1 fruit fly cellular context compared by ENCODE assay signal in genomic region chr2L:3100812-3101211, dm6.
TF ChIP-seq lines count a peak whose summit lies in the region.

No protein-coding gene starts in this region.

TF ChIP-seq in whole organism, embryonic, 481 proteins besides CTCF, POLR2A, EP300 and RAD21 (continued from another document and continues in another):
- TF ChIP-seq CG34422 (GFP tag; IDR thresholded peaks at IDR 0.05; lab: Robert Waterston, UW): peak; percentile 50; the same call in 1 of the 3 replicates
- TF ChIP-seq Camta (GFP tag; optimal IDR thresholded peaks at IDR 0.05; lab: Kevin White, UChicago): no peak
- peak; percentile 62 for TF ChIP-seq Hr3 (GFP tag; optimal IDR thresholded peaks at IDR 0.05; lab: Kevin White, UChicago)
- peak; percentile 35 for TF ChIP-seq grau (tag; optimal IDR thresholded peaks at IDR 0.05; lab: Kevin White, UChicago)
- peak; percentile 38 for TF ChIP-seq CG12659 (GFP tag; optimal IDR thresholded peaks at IDR 0.05; lab: Kevin White, UChicago)
- no peak for TF ChIP-seq HLH4C (GFP tag; IDR thresholded peaks at IDR 0.05; lab: Robert Waterston, UW; ENCODE audit: partially characterized antibody)
- peak; percentile 67 for TF ChIP-seq zfh1 (GFP tag; IDR thresholded peaks at IDR 0.05; lab: Robert Waterston, UW)
- no peak for TF ChIP-seq peb (GFP tag; IDR thresholded peaks at IDR 0.05; lab: Robert Waterston, UW)
- no peak for TF ChIP-seq CG13894 (tag; optimal IDR thresholded peaks at IDR 0.05; lab: Kevin White, UChicago)
- TF ChIP-seq chinmo (GFP tag; IDR thresholded peaks at IDR 0.05; lab: Robert Waterston, UW; ENCODE audit: partially characterized antibody): no peak
- peak; percentile 32 for TF ChIP-seq CG18599 (GFP tag; optimal IDR thresholded peaks at IDR 0.05; lab: Kevin White, UChicago)
- TF ChIP-seq Ssrp (tag; optimal IDR thresholded peaks at IDR 0.05; lab: Kevin White, UChicago): peak; percentile 46
- TF ChIP-seq CG5180 (GFP tag; optimal IDR thresholded peaks at IDR 0.05; lab: Kevin White, UChicago): no peak
- TF ChIP-seq CG2678 (tag; optimal IDR thresholded peaks at IDR 0.05; lab: Kevin White, UChicago): peak; percentile 57
- TF ChIP-seq tgo (GFP tag; IDR thresholded peaks at IDR 0.05; lab: Robert Waterston, UW): peak; percentile 50; the same call in 2 of the 3 replicates
- TF ChIP-seq Xbp1 (GFP tag; optimal IDR thresholded peaks at IDR 0.05; lab: Kevin White, UChicago): peak; percentile 55
- TF ChIP-seq Dad (GFP tag; optimal IDR thresholded peaks at IDR 0.05; lab: Kevin White, UChicago): peak; percentile 12
- TF ChIP-seq CG7372 (GFP tag; IDR thresholded peaks at IDR 0.05; lab: Robert Waterston, UW): 0 out of 2 replicates have a peak, but pooled peaks have one; percentile 9
- peak; percentile 40; the same call in 2 of the 3 replicates for TF ChIP-seq croc (GFP tag; conservative IDR thresholded peaks at IDR 0.05; lab: Robert Waterston, UW)
- TF ChIP-seq sqz (GFP tag; optimal IDR thresholded peaks at IDR 0.05; lab: Kevin White, UChicago): peak; percentile 4
- no peak for TF ChIP-seq oc (tag; optimal IDR thresholded peaks at IDR 0.05; lab: Kevin White, UChicago)
- TF ChIP-seq CG11695 (GFP tag; IDR thresholded peaks at IDR 0.05; lab: Robert Waterston, UW): no peak; the same call in 2 of the 3 replicates
- no peak for TF ChIP-seq Bteb2 (GFP tag; optimal IDR thresholded peaks at IDR 0.05; lab: Kevin White, UChicago)
- TF ChIP-seq h (optimal IDR thresholded peaks at IDR 0.05; lab: Kevin White, UChicago): no peak
- TF ChIP-seq Gsc (GFP tag; IDR thresholded peaks at IDR 0.05; lab: Robert Waterston, UW): no peak
- TF ChIP-seq fd102C (GFP tag; optimal IDR thresholded peaks at IDR 0.05; lab: Kevin White, UChicago): no peak
- no peak for TF ChIP-seq maf-S (GFP tag; optimal IDR thresholded peaks at IDR 0.05; lab: Kevin White, UChicago)
- peak; percentile 8 to 26 for TF ChIP-seq dpn (GFP tag; optimal IDR thresholded peaks at IDR 0.05; lab: Kevin White, UChicago)
- peak; percentile 7 for TF ChIP-seq CG8944 (GFP tag; optimal IDR thresholded peaks at IDR 0.05; lab: Kevin White, UChicago)
- peak; percentile 65; the same call in 1 of the 2 replicates for TF ChIP-seq wor (GFP tag; IDR thresholded peaks at IDR 0.05; lab: Robert Waterston, UW)
- peak; percentile 22 for TF ChIP-seq CG2875 (GFP tag; optimal IDR thresholded peaks at IDR 0.05; lab: Kevin White, UChicago)
- TF ChIP-seq Bgb (GFP tag; IDR thresholded peaks at IDR 0.05; lab: Robert Waterston, UW; ENCODE audit: partially characterized antibody): no peak
- TF ChIP-seq Kr (GFP tag; optimal IDR thresholded peaks at IDR 0.05; lab: Kevin White, UChicago): no peak
- peak; percentile 44 for TF ChIP-seq CG2712 (tag; optimal IDR thresholded peaks at IDR 0.05; lab: Kevin White, UChicago)
- TF ChIP-seq CG17612 (GFP tag; IDR thresholded peaks at IDR 0.05; lab: Robert Waterston, UW): no peak
- no peak for TF ChIP-seq sens-2 (GFP tag; IDR thresholded peaks at IDR 0.05; lab: Robert Waterston, UW)
- 0 out of 2 replicates have a peak, but pooled peaks have one; percentile 26 for TF ChIP-seq CG4730 (GFP tag; IDR thresholded peaks at IDR 0.05; lab: Robert Waterston, UW)
- no peak for TF ChIP-seq trem (tag; optimal IDR thresholded peaks at IDR 0.05; lab: Kevin White, UChicago)
- TF ChIP-seq bab2 (GFP tag; optimal IDR thresholded peaks at IDR 0.05; lab: Kevin White, UChicago): peak; percentile 11
- peak; percentile 66 for TF ChIP-seq HLH3B (GFP tag; IDR thresholded peaks at IDR 0.05; lab: Robert Waterston, UW)
- TF ChIP-seq Dll (GFP tag; IDR thresholded peaks at IDR 0.05; lab: Robert Waterston, UW; ENCODE audit: partially characterized antibody): no peak
- no peak for TF ChIP-seq insv (GFP tag; optimal IDR thresholded peaks at IDR 0.05; lab: Kevin White, UChicago)
- TF ChIP-seq CG9876 (GFP tag; optimal IDR thresholded peaks at IDR 0.05; lab: Kevin White, UChicago): no peak
- peak; percentile 72 for TF ChIP-seq ci (GFP tag; IDR thresholded peaks at IDR 0.05; lab: Robert Waterston, UW)
- peak; percentile 44; the same call in 1 of the 2 replicates for TF ChIP-seq ap (GFP tag; IDR thresholded peaks at IDR 0.05; lab: Robert Waterston, UW)
- TF ChIP-seq CG42726 (GFP tag; IDR thresholded peaks at IDR 0.05; lab: Robert Waterston, UW; ENCODE audit: partially characterized antibody): no peak
- TF ChIP-seq sr (GFP tag; IDR thresholded peaks at IDR 0.05; lab: Robert Waterston, UW): 0 out of 3 replicates have a peak, but pooled peaks have one; percentile 31
- peak; percentile 43; the same call in 1 of the 3 replicates for TF ChIP-seq CG2889 (GFP tag; IDR thresholded peaks at IDR 0.05; lab: Robert Waterston, UW)
- TF ChIP-seq CG15696 (tag; optimal IDR thresholded peaks at IDR 0.05; lab: Kevin White, UChicago): no peak
- no peak for TF ChIP-seq HLHmδ (GFP tag; optimal IDR thresholded peaks at IDR 0.05; lab: Kevin White, UChicago)
- TF ChIP-seq Blimp-1 (GFP tag; optimal IDR thresholded peaks at IDR 0.05; lab: Kevin White, UChicago): peak; percentile 52
- TF ChIP-seq phol (tag; optimal IDR thresholded peaks at IDR 0.05; lab: Kevin White, UChicago): peak; percentile 48
- TF ChIP-seq gsb (GFP tag; IDR thresholded peaks at IDR 0.05; lab: Robert Waterston, UW): no peak
- TF ChIP-seq ssp (GFP tag; IDR thresholded peaks at IDR 0.05; lab: Robert Waterston, UW): 0 out of 2 replicates have a peak, but pooled peaks have one; percentile 19
- TF ChIP-seq ac (GFP tag; optimal IDR thresholded peaks at IDR 0.05; lab: Kevin White, UChicago): no peak
- TF ChIP-seq pb (GFP tag; optimal IDR thresholded peaks at IDR 0.05; lab: Kevin White, UChicago): no peak
- TF ChIP-seq Myb (GFP tag; optimal IDR thresholded peaks at IDR 0.05; lab: Kevin White, UChicago): no peak
- peak; percentile 47 for TF ChIP-seq ewg (GFP tag; optimal IDR thresholded peaks at IDR 0.05; lab: Kevin White, UChicago)
- TF ChIP-seq tin (GFP tag; optimal IDR thresholded peaks at IDR 0.05; lab: Kevin White, UChicago): no peak
- peak; percentile 28; the same call in 1 of the 2 replicates for TF ChIP-seq onecut (GFP tag; IDR thresholded peaks at IDR 0.05; lab: Robert Waterston, UW)
- TF ChIP-seq nerfin-1 (tag; optimal IDR thresholded peaks at IDR 0.05; lab: Kevin White, UChicago): peak; percentile 18
- TF ChIP-seq knrl (GFP tag; IDR thresholded peaks at IDR 0.05; lab: Robert Waterston, UW; ENCODE audit: partially characterized antibody): no peak
- no peak for TF ChIP-seq D (optimal IDR thresholded peaks at IDR 0.05; lab: Kevin White, UChicago)
- TF ChIP-seq D (GFP tag; optimal IDR thresholded peaks at IDR 0.05; lab: Kevin White, UChicago): peak; percentile 43
- TF ChIP-seq CG18262 (tag; optimal IDR thresholded peaks at IDR 0.05; lab: Kevin White, UChicago): peak; percentile 52
- no peak for TF ChIP-seq run (tag; optimal IDR thresholded peaks at IDR 0.05; lab: Kevin White, UChicago)
- TF ChIP-seq Sox100B (GFP tag; optimal IDR thresholded peaks at IDR 0.05; lab: Kevin White, UChicago): peak; percentile 48
- peak; percentile 40; the same call in 2 of the 4 replicates for TF ChIP-seq Gug (GFP tag; IDR thresholded peaks at IDR 0.05; lab: Robert Waterston, UW)
- TF ChIP-seq ase (GFP tag; IDR thresholded peaks at IDR 0.05; lab: Robert Waterston, UW): peak; percentile 57; the same call in 2 of the 3 replicates
- peak; percentile 40; the same call in 1 of the 2 replicates for TF ChIP-seq sob (GFP tag; IDR thresholded peaks at IDR 0.05; lab: Robert Waterston, UW)
- peak; percentile 59; the same call in 2 of the 3 replicates for TF ChIP-seq CG17361 (GFP tag; IDR thresholded peaks at IDR 0.05; lab: Robert Waterston, UW)
- no peak for TF ChIP-seq dmrt11E (tag; optimal IDR thresholded peaks at IDR 0.05; lab: Kevin White, UChicago)
- TF ChIP-seq slou (GFP tag; optimal IDR thresholded peaks at IDR 0.05; lab: Kevin White, UChicago): no peak
- no peak for TF ChIP-seq sim (GFP tag; IDR thresholded peaks at IDR 0.05; lab: Robert Waterston, UW)
- peak; percentile 75 for TF ChIP-seq row (GFP tag; IDR thresholded peaks at IDR 0.05; lab: Robert Waterston, UW)
- TF ChIP-seq MESR4 (GFP tag; optimal IDR thresholded peaks at IDR 0.05; lab: Kevin White, UChicago): no peak
- TF ChIP-seq BEAF-32 (GFP tag; optimal IDR thresholded peaks at IDR 0.05; lab: Kevin White, UChicago): no peak
- TF ChIP-seq Med (GFP tag; lab: Kevin White, UChicago): peak; percentile 82
- peak; percentile 58 for TF ChIP-seq CG11504 (tag; optimal IDR thresholded peaks at IDR 0.05; lab: Kevin White, UChicago)
- 0 out of 2 replicates have a peak, but pooled peaks have one; percentile 17 for TF ChIP-seq CG3847 (GFP tag; IDR thresholded peaks at IDR 0.05; lab: Robert Waterston, UW)
- no peak for TF ChIP-seq CG7271 (tag; optimal IDR thresholded peaks at IDR 0.05; lab: Kevin White, UChicago)
- no peak for TF ChIP-seq CG13123 (GFP tag; optimal IDR thresholded peaks at IDR 0.05; lab: Kevin White, UChicago)
- peak; percentile 40; the same call in 1 of the 2 replicates for TF ChIP-seq Rfx (GFP tag; IDR thresholded peaks at IDR 0.05; lab: Robert Waterston, UW)
- TF ChIP-seq CG9817 (tag; optimal IDR thresholded peaks at IDR 0.05; lab: Kevin White, UChicago): peak; percentile 17
- TF ChIP-seq CG4328 (GFP tag; optimal IDR thresholded peaks at IDR 0.05; lab: Kevin White, UChicago): peak; percentile 20
- TF ChIP-seq Doc2 (GFP tag; IDR thresholded peaks at IDR 0.05; lab: Robert Waterston, UW): 0 out of 2 replicates have a peak, but pooled peaks have one; percentile 20
- peak; percentile 37 for TF ChIP-seq CG12391 (tag; optimal IDR thresholded peaks at IDR 0.05; lab: Kevin White, UChicago)
- no peak for TF ChIP-seq prd (optimal IDR thresholded peaks at IDR 0.05; lab: Kevin White, UChicago)
- TF ChIP-seq prd (GFP tag; IDR thresholded peaks at IDR 0.05; lab: Robert Waterston, UW): peak; percentile 68
- no peak for TF ChIP-seq pan (optimal IDR thresholded peaks at IDR 0.05; lab: Kevin White, UChicago)
- TF ChIP-seq pan (GFP tag; optimal IDR thresholded peaks at IDR 0.05 in 1 of 2, IDR thresholded peaks at IDR 0.05 in 1 of 2): peak in 1 of 2 experiments; percentile 75
- TF ChIP-seq caup (GFP tag; optimal IDR thresholded peaks at IDR 0.05; lab: Kevin White, UChicago; ENCODE audit: severe bottlenecking): no peak
- TF ChIP-seq repo (GFP tag; optimal IDR thresholded peaks at IDR 0.05; lab: Kevin White, UChicago): no peak
- TF ChIP-seq vnd (GFP tag; IDR thresholded peaks at IDR 0.05; lab: Robert Waterston, UW; ENCODE audit: partially characterized antibody): no peak
- peak; percentile 47 for TF ChIP-seq unpg (GFP tag; optimal IDR thresholded peaks at IDR 0.05; lab: Kevin White, UChicago)
- peak; percentile 64 for TF ChIP-seq CG13424 (tag; optimal IDR thresholded peaks at IDR 0.05; lab: Kevin White, UChicago)
- no peak for TF ChIP-seq crol (GFP tag; IDR thresholded peaks at IDR 0.05; lab: Robert Waterston, UW)
- TF ChIP-seq btn (GFP tag; optimal IDR thresholded peaks at IDR 0.05; lab: Kevin White, UChicago): no peak
- TF ChIP-seq Antp (GFP tag; optimal IDR thresholded peaks at IDR 0.05; lab: Kevin White, UChicago): peak; percentile 12
- peak; percentile 65 for TF ChIP-seq sisA (GFP tag; IDR thresholded peaks at IDR 0.05; lab: Robert Waterston, UW)
- TF ChIP-seq CG8089 (GFP tag; optimal IDR thresholded peaks at IDR 0.05; lab: Kevin White, UChicago): peak; percentile 2
- TF ChIP-seq salm (tag; optimal IDR thresholded peaks at IDR 0.05; lab: Kevin White, UChicago): no peak
- no peak for TF ChIP-seq Neu2 (GFP tag; optimal IDR thresholded peaks at IDR 0.05; lab: Kevin White, UChicago; ENCODE audit: borderline replicate concordance)
- TF ChIP-seq C15 (GFP tag; IDR thresholded peaks at IDR 0.05; lab: Robert Waterston, UW): no peak
- peak; percentile 10 for TF ChIP-seq CG7786 (GFP tag; optimal IDR thresholded peaks at IDR 0.05; lab: Kevin White, UChicago)
- TF ChIP-seq CG12219 (GFP tag; optimal IDR thresholded peaks at IDR 0.05; lab: Kevin White, UChicago): peak; percentile 52
- TF ChIP-seq CG30431 (GFP tag; optimal IDR thresholded peaks at IDR 0.05; lab: Kevin White, UChicago): no peak
- TF ChIP-seq CG9437 (GFP tag; optimal IDR thresholded peaks at IDR 0.05; lab: Kevin White, UChicago): no peak
- no peak for TF ChIP-seq hb (GFP tag; IDR thresholded peaks at IDR 0.05; lab: Robert Waterston, UW; ENCODE audit: partially characterized antibody)
- peak; percentile 42 for TF ChIP-seq CG30403 (GFP tag; optimal IDR thresholded peaks at IDR 0.05; lab: Kevin White, UChicago)
- TF ChIP-seq seq (GFP tag; IDR thresholded peaks at IDR 0.05; lab: Robert Waterston, UW): peak; percentile 57
- no peak for TF ChIP-seq E2f2 (GFP tag; IDR thresholded peaks at IDR 0.05; lab: Robert Waterston, UW)
- no peak for TF ChIP-seq CG6813 (GFP tag; optimal IDR thresholded peaks at IDR 0.05; lab: Kevin White, UChicago)
- no peak for TF ChIP-seq CG11247 (GFP tag; IDR thresholded peaks at IDR 0.05; lab: Robert Waterston, UW)
- no peak for TF ChIP-seq Dp (GFP tag; optimal IDR thresholded peaks at IDR 0.05; lab: Kevin White, UChicago)
- TF ChIP-seq Fer1 (GFP tag; optimal IDR thresholded peaks at IDR 0.05; lab: Kevin White, UChicago): no peak
- peak; percentile 55; the same call in 1 of the 3 replicates for TF ChIP-seq CG11093 (GFP tag; IDR thresholded peaks at IDR 0.05; lab: Robert Waterston, UW)
- no peak for TF ChIP-seq hbn (GFP tag; IDR thresholded peaks at IDR 0.05; lab: Robert Waterston, UW; ENCODE audit: partially characterized antibody)
- peak; percentile 47 for TF ChIP-seq nmo (GFP tag; optimal IDR thresholded peaks at IDR 0.05; lab: Kevin White, UChicago)
- TF ChIP-seq Doc3 (GFP tag; IDR thresholded peaks at IDR 0.05; lab: Robert Waterston, UW; ENCODE audit: partially characterized antibody): no peak
- 0 out of 2 replicates have a peak, but pooled peaks have one; percentile 20 for TF ChIP-seq Lim3 (GFP tag; IDR thresholded peaks at IDR 0.05; lab: Robert Waterston, UW)
- no peak for TF ChIP-seq CG17912 (GFP tag; optimal IDR thresholded peaks at IDR 0.05; lab: Kevin White, UChicago)
- no peak for TF ChIP-seq CG15011 (GFP tag; optimal IDR thresholded peaks at IDR 0.05; lab: Kevin White, UChicago)
- TF ChIP-seq dati (GFP tag; IDR thresholded peaks at IDR 0.05; lab: Robert Waterston, UW): 0 out of 2 replicates have a peak, but pooled peaks have one; percentile 12
- TF ChIP-seq CG4424 (GFP tag; optimal IDR thresholded peaks at IDR 0.05; lab: Kevin White, UChicago): peak; percentile 30
- TF ChIP-seq CG9215 (GFP tag; IDR thresholded peaks at IDR 0.05; lab: Robert Waterston, UW): no peak
- 0 out of 2 replicates have a peak, but pooled peaks have one; percentile 13 for TF ChIP-seq E2f1 (GFP tag; IDR thresholded peaks at IDR 0.05; lab: Robert Waterston, UW)
- no peak for TF ChIP-seq CG8359 (GFP tag; optimal IDR thresholded peaks at IDR 0.05; lab: Kevin White, UChicago; ENCODE audit: borderline replicate concordance)
- TF ChIP-seq lab (GFP tag; optimal IDR thresholded peaks at IDR 0.05; lab: Kevin White, UChicago): peak; percentile 30
